Fruit fly (Drosophila melanogaster) whole organism, embryonic: ENCODE data around the gene prd.

ENCODE experiments used
- Antp ChIP-seq: fragments of 200-800 bp; sonication (Bioruptor generic); optimal IDR thresholded peaks from 3 replicates; lab custom pipeline; 2016; ENCODE audit warnings: missing biosample characterization, missing genetic modification characterization
- B-H1 ChIP-seq: fragments of 200-800 bp; sonication (Bioruptor generic); IDR thresholded peaks from 3 replicates; pipeline ENCODE4 v1.3.6; 2022; ENCODE audit warnings: missing biosample characterization, missing genetic modification characterization
- BtbVII ChIP-seq: fragments of 200-800 bp; sonication (Bioruptor generic); optimal IDR thresholded peaks from 3 replicates; lab custom pipeline; 2017; ENCODE audit warnings: missing biosample characterization, mild to moderate bottlenecking, missing genetic modification characterization
- CG10147 ChIP-seq: fragments of 200-800 bp; sonication (Bioruptor generic); optimal IDR thresholded peaks from 2 replicates; lab custom pipeline; 2019; ENCODE audit warnings: missing biosample characterization, mild to moderate bottlenecking, missing genetic modification characterization, moderate library complexity
- CG10209 ChIP-seq: fragments of 200-800 bp; sonication (Bioruptor generic); optimal IDR thresholded peaks from 3 replicates; lab custom pipeline; 2017; ENCODE audit warnings: missing biosample characterization, mild to moderate bottlenecking, missing genetic modification characterization, missing genetic modification reagents
- CG11504 ChIP-seq: fragments of 200-800 bp; sonication (Bioruptor generic); optimal IDR thresholded peaks from 3 replicates; lab custom pipeline; 2019; ENCODE audit warnings: missing biosample characterization, mild to moderate bottlenecking, missing genetic modification characterization, moderate library complexity
- CG14667 ChIP-seq: fragments of 200-800 bp; sonication (Bioruptor generic); IDR thresholded peaks from 2 replicates; pipeline ENCODE4 v1.3.6; 2022; ENCODE audit warnings: missing biosample characterization, missing genetic modification characterization
- CG16779 ChIP-seq: fragments of 200-800 bp; sonication (Bioruptor generic); IDR thresholded peaks from 2 replicates; pipeline ENCODE4 v1.3.6; 2022; ENCODE audit warnings: missing biosample characterization, missing genetic modification characterization
- CG16813 ChIP-seq: fragments of 200-800 bp; sonication (Bioruptor generic); IDR thresholded peaks from 3 replicates; pipeline ENCODE4 v1.3.6; 2022; ENCODE audit warnings: missing biosample characterization, missing genetic modification characterization; ENCODE audit not compliant: partially characterized antibody
- CG17361 ChIP-seq: fragments of 200-800 bp; sonication (Bioruptor generic); IDR thresholded peaks from 3 replicates; pipeline ENCODE4 v1.3.6; 2022; ENCODE audit warnings: missing biosample characterization, missing genetic modification characterization
- CG2199 ChIP-seq: fragments of 200-800 bp; sonication (Bioruptor generic); IDR thresholded peaks from 3 replicates; pipeline ENCODE4 v1.3.6; 2022; ENCODE audit warnings: missing biosample characterization, missing genetic modification characterization
- CG31224 ChIP-seq: fragments of 200-800 bp; sonication (Bioruptor generic); IDR thresholded peaks from 2 replicates; pipeline ENCODE4 v1.3.6; 2022; ENCODE audit warnings: missing biosample characterization, missing genetic modification characterization
- CG3726 ChIP-seq: fragments of 200-800 bp; sonication (Bioruptor generic); IDR thresholded peaks from 3 replicates; pipeline ENCODE4, ENCODE4 v1.3.6; 2022; ENCODE audit warnings: missing biosample characterization, missing genetic modification characterization
- CG6654 ChIP-seq: fragments of 200-800 bp; sonication (Bioruptor generic); optimal IDR thresholded peaks from 2 replicates; lab custom pipeline; 2017; ENCODE audit warnings: missing biosample characterization, mild to moderate bottlenecking, missing genetic modification characterization
- CG9817 ChIP-seq: fragments of 200-800 bp; sonication (Bioruptor generic); optimal IDR thresholded peaks from 2 replicates; lab custom pipeline; 2018; ENCODE audit warnings: missing biosample characterization, mild to moderate bottlenecking, missing genetic modification characterization, moderate library complexity
- Eip74EF ChIP-seq, 2 experiments: fragments of 200-800 bp in 1 of 2; fragments of >200 bp in 1 of 2; sonication (Bioruptor generic) in 1 of 2; optimal IDR thresholded peaks; 2 replicates each; lab custom pipeline; 2017 to 2019; ENCODE audit warnings: missing biosample characterization in 2 of 2, missing genetic modification characterization in 2 of 2, mild to moderate bottlenecking in 1 of 2, moderate library complexity in 1 of 2
- Elba2 ChIP-seq: fragments of 200-800 bp; sonication (Bioruptor generic); optimal IDR thresholded peaks from 3 replicates; lab custom pipeline; 2016; ENCODE audit warnings: missing biosample characterization, missing genetic modification characterization
- Gug ChIP-seq: fragments of 200-800 bp; sonication (Bioruptor generic); IDR thresholded peaks from 4 replicates; pipeline ENCODE4 v1.3.6; 2022; ENCODE audit warnings: missing biosample characterization, missing genetic modification characterization
- HLH4C ChIP-seq: fragments of 200-800 bp; sonication (Bioruptor generic); IDR thresholded peaks from 3 replicates; pipeline ENCODE4 v1.3.6; 2022; ENCODE audit warnings: missing biosample characterization, missing genetic modification characterization; ENCODE audit not compliant: partially characterized antibody
- HLH54F ChIP-seq: fragments of 200-800 bp; sonication (Bioruptor generic); optimal IDR thresholded peaks from 3 replicates; lab custom pipeline; 2016; ENCODE audit warnings: missing biosample characterization, missing genetic modification characterization
- Hand ChIP-seq: fragments of 200-800 bp; sonication (Bioruptor generic); optimal IDR thresholded peaks from 2 replicates; lab custom pipeline; 2017; ENCODE audit warnings: mild to moderate bottlenecking, missing biosample characterization, missing genetic modification reagents, missing genetic modification characterization
- Hr39 ChIP-seq: fragments of >200 bp; optimal IDR thresholded peaks from 2 replicates; lab custom pipeline; 2017
- Lim3 ChIP-seq: fragments of 200-800 bp; sonication (Bioruptor generic); IDR thresholded peaks from 2 replicates; pipeline ENCODE4 v1.3.6; 2022; ENCODE audit warnings: missing biosample characterization, missing genetic modification characterization
- Sry-δ ChIP-seq: fragments of 200-800 bp; sonication (Bioruptor generic); optimal IDR thresholded peaks from 2 replicates; lab custom pipeline; 2016; ENCODE audit warnings: missing biosample characterization, missing genetic modification characterization
- Xbp1 ChIP-seq: fragments of 200-800 bp; sonication (Bioruptor generic); optimal IDR thresholded peaks from 3 replicates; lab custom pipeline; 2016; ENCODE audit warnings: missing biosample characterization, mild to moderate bottlenecking, missing genetic modification characterization
- dati ChIP-seq: fragments of 200-800 bp; sonication (Bioruptor generic); IDR thresholded peaks from 2 replicates; pipeline ENCODE4 v1.3.6; 2022; ENCODE audit warnings: missing biosample characterization, missing genetic modification characterization
- dimm ChIP-seq: fragments of 200-800 bp; sonication (Bioruptor generic); IDR thresholded peaks from 2 replicates; pipeline ENCODE4 v1.3.6; 2022; ENCODE audit warnings: missing biosample characterization, missing genetic modification characterization
- disco-r ChIP-seq: fragments of 200-800 bp; sonication (Bioruptor generic); optimal IDR thresholded peaks from 2 replicates; lab custom pipeline; 2016; ENCODE audit warnings: missing biosample characterization, missing genetic modification characterization
- eyg ChIP-seq: fragments of 200-800 bp; sonication (Bioruptor generic); optimal IDR thresholded peaks from 3 replicates; lab custom pipeline; 2016; ENCODE audit warnings: missing biosample characterization, missing genetic modification characterization
- fd102C ChIP-seq: fragments of 200-800 bp; sonication (Bioruptor generic); optimal IDR thresholded peaks from 2 replicates; lab custom pipeline; 2018; ENCODE audit warnings: missing biosample characterization, mild to moderate bottlenecking, missing genetic modification characterization, moderate library complexity
- fru ChIP-seq: fragments of >200 bp; optimal IDR thresholded peaks from 2 replicates; lab custom pipeline; 2017
- fu2 ChIP-seq: fragments of 200-800 bp; sonication (Bioruptor generic); optimal IDR thresholded peaks from 2 replicates; lab custom pipeline; 2016; ENCODE audit warnings: missing biosample characterization, missing genetic modification characterization
- gsb ChIP-seq: fragments of 200-800 bp; sonication (Bioruptor generic); IDR thresholded peaks from 2 replicates; pipeline ENCODE4 v1.3.6; 2022; ENCODE audit warnings: missing biosample characterization, missing genetic modification characterization
- kah ChIP-seq: fragments of 200-800 bp; sonication (Bioruptor generic); optimal IDR thresholded peaks from 2 replicates; lab custom pipeline; 2018; ENCODE audit warnings: missing biosample characterization, mild to moderate bottlenecking, missing genetic modification characterization
- lola ChIP-seq, 3 experiments: fragments of >200 bp in 2 of 3; fragments of 200-800 bp in 1 of 3; sonication (Bioruptor generic) in 1 of 3; optimal IDR thresholded peaks; 2 replicates each; lab custom pipeline; 2017 to 2019; ENCODE audit warnings: missing biosample characterization in 3 of 3, missing genetic modification characterization in 3 of 3, mild to moderate bottlenecking in 1 of 3, moderate library complexity in 1 of 3
- maf-S ChIP-seq: fragments of 200-800 bp; sonication (Bioruptor generic); optimal IDR thresholded peaks from 2 replicates; lab custom pipeline; 2016; ENCODE audit warnings: missing biosample characterization, missing genetic modification characterization
- org-1 ChIP-seq: fragments of 200-800 bp; sonication (Bioruptor generic); optimal IDR thresholded peaks from 2 replicates; lab custom pipeline; 2017; ENCODE audit warnings: missing biosample characterization, missing genetic modification characterization
- pb ChIP-seq: fragments of 200-800 bp; sonication (Bioruptor generic); optimal IDR thresholded peaks from 3 replicates; lab custom pipeline; 2016; ENCODE audit warnings: missing biosample characterization, missing genetic modification characterization
- pfk ChIP-seq: fragments of 200-800 bp; sonication (Bioruptor generic); optimal IDR thresholded peaks from 2 replicates; lab custom pipeline; 2018; ENCODE audit warnings: missing biosample characterization, mild to moderate bottlenecking, missing genetic modification characterization, moderate library complexity
- prd ChIP-seq, 3 experiments: fragments of >200 bp in 2 of 3; fragments of 200-800 bp in 1 of 3; sonication (Bioruptor generic) in 1 of 3; optimal IDR thresholded peaks in 2 of 3; IDR thresholded peaks in 1 of 3; 2 replicates in 2 of 3; 3 replicates in 1 of 3; pipeline versions ENCODE4 v1.3.6 to Lab custom; 2017 to 2022; ENCODE audit warnings: missing biosample characterization in 1 of 3, missing genetic modification characterization in 1 of 3
- rib ChIP-seq: fragments of 200-800 bp; sonication (Bioruptor generic); IDR thresholded peaks from 2 replicates; pipeline ENCODE4 v1.3.6; 2022; ENCODE audit warnings: missing biosample characterization, missing genetic modification characterization
- sens ChIP-seq: fragments of 200-800 bp; sonication (Bioruptor generic); peaks from one replicate; lab custom pipeline; 2016; ENCODE audit warnings: missing biosample characterization, missing genetic modification characterization
- slou ChIP-seq: fragments of 200-800 bp; sonication (Bioruptor generic); optimal IDR thresholded peaks from 3 replicates; lab custom pipeline; 2016; ENCODE audit warnings: missing biosample characterization, missing genetic modification characterization
- stc ChIP-seq: fragments of 200-800 bp; sonication (Bioruptor generic); IDR thresholded peaks from 2 replicates; pipeline ENCODE4 v1.3.6; 2022; ENCODE audit warnings: missing biosample characterization, missing genetic modification characterization
- tio ChIP-seq: fragments of 200-800 bp; sonication (Bioruptor generic); optimal IDR thresholded peaks from 2 replicates; lab custom pipeline; 2017; ENCODE audit warnings: missing biosample characterization, missing genetic modification characterization, inconsistent platforms
- tll ChIP-seq, 2 experiments: fragments of 200-800 bp in 1 of 2; fragments of >200 bp in 1 of 2; sonication (Bioruptor generic) in 1 of 2; optimal IDR thresholded peaks; 2 replicates each; lab custom pipeline; 2017 to 2019; ENCODE audit warnings: missing biosample characterization in 2 of 2, missing genetic modification characterization in 2 of 2, mild to moderate bottlenecking in 1 of 2, moderate library complexity in 1 of 2
- toy ChIP-seq: fragments of 200-800 bp; sonication (Bioruptor generic); IDR thresholded peaks from 2 replicates; pipeline ENCODE4 v1.3.6; 2022; ENCODE audit warnings: missing biosample characterization, missing genetic modification characterization
- trem ChIP-seq: fragments of 200-800 bp; optimal IDR thresholded peaks from 3 replicates; lab custom pipeline; 2019; ENCODE audit warnings: missing biosample characterization, mild to moderate bottlenecking, missing genetic modification characterization, moderate library complexity

The prd gene

DNA sequence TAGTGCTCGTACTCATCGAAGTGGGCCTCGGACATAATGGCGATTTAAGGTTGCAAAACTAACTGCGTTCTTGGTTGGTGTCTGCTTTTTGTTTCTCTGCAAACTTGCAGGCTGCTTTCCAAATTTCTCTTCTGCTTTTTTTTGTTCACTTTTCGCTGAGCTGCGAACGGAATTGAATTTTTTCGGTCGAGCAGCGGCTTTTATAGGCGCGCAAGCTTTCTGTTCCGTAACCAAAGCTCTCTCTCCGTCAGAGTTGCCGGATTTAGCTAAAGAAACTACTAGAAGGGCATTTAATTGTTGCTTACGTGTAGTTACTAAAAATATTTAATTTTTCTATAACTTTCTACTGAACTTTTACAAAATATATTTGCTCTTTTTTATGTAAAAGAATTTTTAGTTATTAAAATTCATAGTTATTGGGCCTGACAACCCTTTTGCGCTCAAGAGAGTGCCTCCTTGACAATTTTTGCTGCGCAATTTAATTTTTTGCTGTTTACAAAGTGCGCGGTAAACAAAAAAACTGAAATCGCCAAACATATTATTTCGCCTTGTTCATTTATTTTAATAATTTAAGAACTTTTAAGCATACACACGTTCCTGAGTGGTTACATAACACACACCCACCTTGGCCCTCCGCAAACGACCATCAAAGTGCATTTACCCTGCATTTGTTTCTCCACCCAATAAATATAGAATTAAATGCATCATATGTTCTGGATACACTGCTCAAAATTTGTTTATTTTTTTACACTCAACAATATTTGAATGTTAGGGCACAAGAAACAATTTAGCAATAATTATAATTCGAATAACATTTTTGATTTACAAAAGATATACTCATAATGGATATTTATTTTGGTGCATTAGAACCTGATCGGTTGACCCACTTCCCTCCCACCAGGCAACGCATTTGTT lies 39.4 kb downstream of the prd start, which contains the start of gene CG6770 (continued):
- TF ChIP-seq Eip74EF (GFP tag; optimal IDR thresholded peaks at IDR 0.05; lab: Kevin White, UChicago) (peak in 1 of 2 experiments; percentile 74), HLH4C (GFP tag; lab: Robert Waterston, UW) (peak; percentile 34; the same call in 2 of the 3 replicates), CG14667 (GFP tag; lab: Robert Waterston, UW) (peak; percentile 60; the same call in 1 of the 2 replicates), CG3726 (GFP tag; lab: Robert Waterston, UW) (peak; percentile 62; the same call in 1 of the 3 replicates), Gug (GFP tag; lab: Robert Waterston, UW) (no peak; the same call in 3 of the 4 replicates), Sry-δ (GFP tag; lab: Kevin White, UChicago) (no peak), CG10209 (GFP tag; lab: Kevin White, UChicago) (peak; percentile 73), rib (GFP tag; lab: Robert Waterston, UW) (peak; percentile 78; the same call in 1 of the 2 replicates), prd (optimal IDR thresholded peaks at IDR 0.05; lab: Kevin White, UChicago) (no peak), prd (GFP tag; IDR thresholded peaks at IDR 0.05; lab: Robert Waterston, UW) (peak; percentile 93), fu2 (GFP tag; lab: Kevin White, UChicago) (no peak), stc (GFP tag; lab: Robert Waterston, UW) (peak; percentile 89), CG10147 (peak; percentile 90), pfk (GFP tag; lab: Kevin White, UChicago) (peak; percentile 54), Elba2 (no peak), HLH54F (GFP tag; lab: Kevin White, UChicago) (peak; percentile 39), CG16779 (GFP tag; lab: Robert Waterston, UW) (peak; percentile 59), tio (peak; percentile 64), slou (GFP tag; lab: Kevin White, UChicago) (no peak), dati (0 out of 2 replicates have a peak, but pooled peaks have one; percentile 29), CG17361 (peak; percentile 81), CG9817 (peak; percentile 73), Hand (GFP tag; lab: Kevin White, UChicago) (peak; percentile 92), disco-r (GFP tag; lab: Kevin White, UChicago) (no peak), CG6654 (no peak), CG16813 (no peak), trem (tag; lab: Kevin White, UChicago) (peak; percentile 27), Hr39 (lab: Kevin White, UChicago) (no peak), fd102C (GFP tag; lab: Kevin White, UChicago) (no peak), BtbVII (peak; percentile 83), B-H1 (peak; percentile 64; the same call in 1 of the 3 replicates), org-1 (GFP tag; lab: Kevin White, UChicago) (peak; percentile 49), eyg (GFP tag; lab: Kevin White, UChicago) (no peak), maf-S (GFP tag; lab: Kevin White, UChicago) (peak; percentile 13), gsb (GFP tag; lab: Robert Waterston, UW) (peak; percentile 79), CG31224 (GFP tag; lab: Robert Waterston, UW) (peak; percentile 64), sens (GFP tag; lab: Kevin White, UChicago) (peak; percentile 81), Antp (peak; percentile 33), toy (GFP tag; lab: Robert Waterston, UW) (no peak), CG11504 (peak; percentile 86), fru (lab: Kevin White, UChicago) (no peak), kah (GFP tag; lab: Kevin White, UChicago) (peak; percentile 11), lola (GFP tag; optimal IDR thresholded peaks at IDR 0.05; lab: Kevin White, UChicago) (peak in 1 of 3 experiments; percentile 19), Xbp1 (GFP tag; lab: Kevin White, UChicago) (peak; percentile 71), tll (GFP tag; optimal IDR thresholded peaks at IDR 0.05; lab: Kevin White, UChicago) (no peak), dimm (peak; percentile 57), Lim3 (GFP tag; lab: Robert Waterston, UW) (no peak), CG2199 (GFP tag; lab: Robert Waterston, UW) (no peak), pb (GFP tag; lab: Kevin White, UChicago) (no peak)
